Worm (Caenorhabditis elegans) whole organism, L1 larva: ENCODE results near the gene F01G4.4.

Experiments used
- C04F5.9 ChIP-seq: sonication (generic microtip); optimal IDR thresholded peaks from 2 replicates; lab custom pipeline; 2016; ENCODE audit warnings: missing genetic modification characterization, missing compliant biosample characterization
- ama-1 ChIP-seq: fragments of 150-350 bp; optimal IDR thresholded peaks from 2 replicates; lab custom pipeline; 2014
- blmp-1 ChIP-seq: fragments of 150-350 bp; optimal IDR thresholded peaks from 2 replicates; lab custom pipeline; 2014; ENCODE audit warnings: missing biosample characterization, missing genetic modification characterization
- ceh-63 ChIP-seq: fragments of 200-800 bp; sonication (Bioruptor generic); optimal IDR thresholded peaks from 2 replicates; lab custom pipeline; 2018; ENCODE audit warnings: mild to moderate bottlenecking, missing genetic modification characterization, missing compliant biosample characterization
- ceh-8 ChIP-seq: fragments of 200-800 bp; sonication (Bioruptor generic); optimal IDR thresholded peaks from 2 replicates; lab custom pipeline; 2018; ENCODE audit warnings: mild to moderate bottlenecking, missing genetic modification characterization, moderate library complexity, missing compliant biosample characterization
- ceh-88 ChIP-seq: fragments of 200-800 bp; sonication (Bioruptor generic); IDR thresholded peaks from 2 replicates; pipeline ENCODE4 v1.3.6; 2022; ENCODE audit warnings: missing genetic modification characterization, missing compliant biosample characterization
- ceh-90 ChIP-seq: sonication (generic microtip); optimal IDR thresholded peaks from 2 replicates; lab custom pipeline; 2016; ENCODE audit warnings: missing genetic modification characterization, missing compliant biosample characterization
- dsc-1 ChIP-seq: sonication (generic microtip); optimal IDR thresholded peaks from 2 replicates; lab custom pipeline; 2016; ENCODE audit warnings: mild to moderate bottlenecking, missing genetic modification characterization, missing compliant biosample characterization
- efl-1 ChIP-seq, 4 experiments: fragments of 150-350 bp; optimal IDR thresholded peaks in 3 of 4; peaks in 1 of 4; 1 replicate in 1 of 4; 2 replicates in 3 of 4; lab custom pipeline; 2014; ENCODE audit warnings: missing biosample characterization in 2 of 4, missing genetic modification characterization in 2 of 4, missing genetic modification reagents in 2 of 4
- egl-13 ChIP-seq: sonication (generic microtip); optimal IDR thresholded peaks from 2 replicates; lab custom pipeline; 2016; ENCODE audit warnings: missing genotype, missing genetic modification reagents, missing genetic modification characterization, missing compliant biosample characterization
- elt-2 ChIP-seq: sonication (generic microtip); optimal IDR thresholded peaks from 2 replicates; lab custom pipeline; 2016; ENCODE audit warnings: missing genetic modification characterization, mild to moderate bottlenecking, inconsistent platforms, missing compliant biosample characterization, missing genetic modification reagents
- elt-3 ChIP-seq, 6 experiments: fragments of 150-350 bp in 1 of 6; sonication (generic microtip); optimal IDR thresholded peaks; 2 replicates each; lab custom pipeline; 2017 to 2018; ENCODE audit warnings: missing biosample characterization in 6 of 6, missing genetic modification characterization in 6 of 6, inconsistent platforms in 1 of 6
- ets-5 ChIP-seq: fragments of 200-800 bp; sonication (Bioruptor generic); IDR thresholded peaks from 2 replicates; pipeline ENCODE4 v1.3.6; 2022; ENCODE audit warnings: missing genetic modification characterization, missing compliant biosample characterization
- fkh-10 ChIP-seq: sonication (generic microtip); optimal IDR thresholded peaks from 2 replicates; lab custom pipeline; 2017; ENCODE audit warnings: missing biosample characterization, missing genetic modification reagents, missing genetic modification characterization
- fkh-4 ChIP-seq: sonication (generic microtip); optimal IDR thresholded peaks from 2 replicates; lab custom pipeline; 2016; ENCODE audit warnings: missing compliant biosample characterization, missing genetic modification characterization, borderline replicate concordance
- grh-1 ChIP-seq: fragments of 200-800 bp; sonication (Bioruptor generic); IDR thresholded peaks from 2 replicates; pipeline ENCODE4 v1.3.6; 2022; ENCODE audit warnings: missing genetic modification reagents, missing genetic modification characterization, missing compliant biosample characterization
- hlh-17 ChIP-seq: fragments of 200-800 bp; sonication (Bioruptor generic); optimal IDR thresholded peaks from 2 replicates; lab custom pipeline; 2018; ENCODE audit warnings: missing genetic modification characterization, mild to moderate bottlenecking, missing compliant biosample characterization, moderate library complexity, borderline replicate concordance
- irx-1 ChIP-seq: sonication (generic microtip); optimal IDR thresholded peaks from 2 replicates; lab custom pipeline; 2016; ENCODE audit warnings: missing genetic modification characterization, missing compliant biosample characterization
- jun-1 ChIP-seq: fragments of 150-350 bp; optimal IDR thresholded peaks from 2 replicates; lab custom pipeline; 2014; ENCODE audit warnings: missing biosample characterization, missing genetic modification reagents, missing genetic modification characterization
- lin-13 ChIP-seq: fragments of 150-350 bp; optimal IDR thresholded peaks from 2 replicates; lab custom pipeline; 2014; ENCODE audit warnings: missing biosample characterization, missing genetic modification reagents, missing genetic modification characterization
- lin-15B ChIP-seq: fragments of 150-350 bp; sonication (generic microtip); optimal IDR thresholded peaks from 3 replicates; lab custom pipeline; 2014; ENCODE audit warnings: missing biosample characterization, missing genetic modification characterization
- lin-35 ChIP-seq, 2 experiments: fragments of 150-350 bp; optimal IDR thresholded peaks; 2 replicates each; lab custom pipeline; 2014; ENCODE audit warnings: missing biosample characterization in 2 of 2, missing genetic modification characterization in 2 of 2, missing genetic modification reagents in 2 of 2
- lsy-2 ChIP-seq, 2 experiments: fragments of 150-350 bp; optimal IDR thresholded peaks; 2 replicates each; lab custom pipeline; 2014; ENCODE audit warnings: missing biosample characterization in 2 of 2, missing genetic modification characterization in 2 of 2
- mab-9 ChIP-seq: fragments of 200-800 bp; sonication (Bioruptor generic); IDR thresholded peaks from 2 replicates; pipeline ENCODE4 v1.3.6; 2022; ENCODE audit warnings: missing genetic modification reagents, missing genetic modification characterization, missing compliant biosample characterization
- mef-2 ChIP-seq: fragments of 150-350 bp; optimal IDR thresholded peaks from 2 replicates; lab custom pipeline; 2014; ENCODE audit warnings: missing biosample characterization, missing genetic modification characterization
- nhr-11 ChIP-seq: fragments of 150-350 bp; optimal IDR thresholded peaks from 2 replicates; lab custom pipeline; 2014; ENCODE audit warnings: missing biosample characterization, missing genetic modification characterization
- nhr-12 ChIP-seq: sonication (generic microtip); optimal IDR thresholded peaks from 2 replicates; lab custom pipeline; 2017; ENCODE audit warnings: missing biosample characterization, missing genetic modification characterization
- nhr-28 ChIP-seq: fragments of 150-350 bp; optimal IDR thresholded peaks from 2 replicates; lab custom pipeline; 2014; ENCODE audit warnings: missing biosample characterization, missing genetic modification characterization
- nhr-47 ChIP-seq: sonication (generic microtip); optimal IDR thresholded peaks from 2 replicates; lab custom pipeline; 2016; ENCODE audit warnings: mild to moderate bottlenecking, missing genetic modification characterization, moderate library complexity, missing compliant biosample characterization
- nhr-71 ChIP-seq: sonication (generic microtip); optimal IDR thresholded peaks from 2 replicates; lab custom pipeline; 2016; ENCODE audit warnings: mild to moderate bottlenecking, missing genetic modification characterization, moderate library complexity, missing compliant biosample characterization
- nhr-76 ChIP-seq: sonication (generic microtip); optimal IDR thresholded peaks from 2 replicates; lab custom pipeline; 2017; ENCODE audit warnings: missing biosample characterization, missing genetic modification characterization
- nhr-77 ChIP-seq: fragments of 150-350 bp; optimal IDR thresholded peaks from 2 replicates; lab custom pipeline; 2014; ENCODE audit warnings: missing biosample characterization, missing genetic modification characterization
- pag-3 ChIP-seq: sonication (generic microtip); optimal IDR thresholded peaks from 2 replicates; lab custom pipeline; 2017; ENCODE audit warnings: missing genetic modification characterization, mild to moderate bottlenecking, missing compliant biosample characterization, antibody characterized with exemption, borderline replicate concordance; ENCODE audit not compliant: insufficient read depth
- pax-3 ChIP-seq: fragments of 200-800 bp; sonication (Bioruptor generic); optimal IDR thresholded peaks from 2 replicates; lab custom pipeline; 2018; ENCODE audit warnings: mild to moderate bottlenecking, missing genetic modification characterization, moderate library complexity, missing compliant biosample characterization
- pqm-1 ChIP-seq: sonication (generic microtip); optimal IDR thresholded peaks from 3 replicates; lab custom pipeline; 2017; ENCODE audit warnings: missing biosample characterization, missing genetic modification characterization
- rnt-1 ChIP-seq: sonication (generic microtip); optimal IDR thresholded peaks from 2 replicates; lab custom pipeline; 2016; ENCODE audit warnings: mild to moderate bottlenecking, missing genetic modification characterization, moderate library complexity, missing compliant biosample characterization
- skn-1 ChIP-seq: fragments of 150-350 bp; optimal IDR thresholded peaks from 2 replicates; lab custom pipeline; 2014; ENCODE audit warnings: missing biosample characterization, missing genetic modification characterization
- snpc-4 ChIP-seq: fragments of 150-350 bp; optimal IDR thresholded peaks from 2 replicates; lab custom pipeline; 2014; ENCODE audit warnings: missing biosample characterization, missing genetic modification characterization
- snu-23 ChIP-seq: sonication (generic microtip); optimal IDR thresholded peaks from 2 replicates; lab custom pipeline; 2016; ENCODE audit warnings: missing genetic modification characterization, missing compliant biosample characterization
- sox-4 ChIP-seq: sonication (generic microtip); optimal IDR thresholded peaks from 2 replicates; lab custom pipeline; 2016; ENCODE audit warnings: missing genetic modification characterization, missing compliant biosample characterization
- sptf-1 ChIP-seq: fragments of 150-350 bp; optimal IDR thresholded peaks from 2 replicates; lab custom pipeline; 2014; ENCODE audit warnings: missing biosample characterization, missing genetic modification characterization
- unc-130 ChIP-seq: fragments of 150-350 bp; optimal IDR thresholded peaks from 2 replicates; lab custom pipeline; 2017; ENCODE audit warnings: missing biosample characterization, missing genetic modification characterization, inconsistent platforms
- unc-62 ChIP-seq: fragments of 150-350 bp; optimal IDR thresholded peaks from 2 replicates; lab custom pipeline; 2014; ENCODE audit warnings: missing biosample characterization, missing genetic modification reagents, missing genetic modification characterization
- unc-98 ChIP-seq: fragments of 200-800 bp; sonication (Bioruptor generic); IDR thresholded peaks from 2 replicates; pipeline ENCODE4 v1.3.6; 2022; ENCODE audit warnings: missing genetic modification characterization, missing compliant biosample characterization
- vab-15 ChIP-seq: sonication (generic microtip); optimal IDR thresholded peaks from 2 replicates; lab custom pipeline; 2017; ENCODE audit warnings: missing genotype, mild to moderate bottlenecking, missing genetic modification characterization, missing compliant biosample characterization
- xbp-1 ChIP-seq: sonication (generic microtip); optimal IDR thresholded peaks from 2 replicates; lab custom pipeline; 2016; ENCODE audit warnings: missing genetic modification characterization, missing compliant biosample characterization
- zip-4 ChIP-seq: fragments of 200-800 bp; sonication (Bioruptor generic); optimal IDR thresholded peaks from 2 replicates; lab custom pipeline; 2018; ENCODE audit warnings: mild to moderate bottlenecking, missing genetic modification characterization, moderate library complexity, missing compliant biosample characterization

F01G4.4 gene

ce11 chrIV:11148788-11149366 is 5.7 kb downstream of the F01G4.4 start (continued):
- TF ChIP-seq ceh-63 (GFP tag; lab: Kevin White, UChicago) (no peak), nhr-77 (no peak), unc-62 (GFP tag; lab: Kevin White, UChicago) (no peak), snpc-4 (tag; lab: Kevin White, UChicago) (no peak), efl-1 (optimal IDR thresholded peaks at IDR 0.05; lab: Kevin White, UChicago) (no peak), efl-1 (GFP tag; optimal IDR thresholded peaks at IDR 0.05 in 1 of 2; lab: Kevin White, UChicago) (peak; percentile 4 to 63), lin-35 (GFP tag; optimal IDR thresholded peaks at IDR 0.05; lab: Kevin White, UChicago) (peak in 1 of 2 experiments; percentile 23), zip-4 (GFP tag; lab: Kevin White, UChicago) (no peak), lsy-2 (tag; optimal IDR thresholded peaks at IDR 0.05; lab: Kevin White, UChicago) (no peak), pax-3 (tag; lab: Kevin White, UChicago) (peak; percentile 68), elt-3 (tag; optimal IDR thresholded peaks at IDR 0.05; lab: Kevin White, UChicago) (peak in 1 of 6 experiments; percentile 8), ama-1 (no peak), sptf-1 (tag; lab: Kevin White, UChicago) (no peak), unc-98 (GFP tag; lab: Robert Waterston, UW) (no peak), irx-1 (tag; lab: Kevin White, UChicago) (no peak), nhr-47 (tag; lab: Kevin White, UChicago) (no peak), skn-1 (peak; percentile 15), snu-23 (GFP tag; lab: Kevin White, UChicago) (peak; percentile 51), mab-9 (GFP tag; lab: Robert Waterston, UW) (no peak), nhr-76 (tag; lab: Kevin White, UChicago) (no peak), egl-13 (no peak)

- TF ChIP-seq pqm-1 (tag; lab: Kevin White, UChicago): no peak
- TF ChIP-seq dsc-1: peak; percentile 98
- TF ChIP-seq sptf-1 (tag; lab: Kevin White, UChicago): no peak
- peak; percentile 88 for TF ChIP-seq blmp-1 (tag; lab: Kevin White, UChicago)
- TF ChIP-seq mab-9 (GFP tag; lab: Robert Waterston, UW): peak; percentile 82
- TF ChIP-seq nhr-12 (tag; lab: Kevin White, UChicago): no peak
- TF ChIP-seq jun-1 (tag; lab: Kevin White, UChicago): peak; percentile 91
- peak; percentile 71 for TF ChIP-seq pag-3 (tag; lab: Kevin White, UChicago)
- peak; percentile 88 for TF ChIP-seq ceh-8
- peak; percentile 93 for TF ChIP-seq lin-13 (GFP tag; lab: Kevin White, UChicago)
- peak; percentile 83 for TF ChIP-seq zip-4 (GFP tag; lab: Kevin White, UChicago)
- peak; percentile 91 for TF ChIP-seq pax-3 (tag; lab: Kevin White, UChicago)
- peak; percentile 23 to 94 (median 83) for TF ChIP-seq elt-3 (tag; optimal IDR thresholded peaks at IDR 0.05; lab: Kevin White, UChicago)
- peak; percentile 83 for TF ChIP-seq vab-15
- TF ChIP-seq hlh-17: no peak
- TF ChIP-seq nhr-47 (tag; lab: Kevin White, UChicago): peak; percentile 96
- TF ChIP-seq nhr-76 (tag; lab: Kevin White, UChicago): no peak
- peak; percentile 97 for TF ChIP-seq nhr-71
- no peak for TF ChIP-seq ceh-90 (tag; lab: Kevin White, UChicago)
- peak; percentile 90 for TF ChIP-seq nhr-11 (tag; lab: Kevin White, UChicago)
- TF ChIP-seq nhr-28 (tag; lab: Kevin White, UChicago): no peak
- TF ChIP-seq unc-130: peak; percentile 99
- TF ChIP-seq ama-1: peak; percentile 46
- peak; percentile 91 for TF ChIP-seq ceh-88 (GFP tag; lab: Robert Waterston, UW)
- peak; percentile 89 for TF ChIP-seq fkh-10 (GFP tag; lab: Kevin White, UChicago)
- peak; percentile 53 for TF ChIP-seq mef-2 (tag; lab: Kevin White, UChicago)
- TF ChIP-seq lin-15B: peak; percentile 86
- TF ChIP-seq xbp-1 (tag; lab: Kevin White, UChicago): peak; percentile 98
- TF ChIP-seq unc-62 (GFP tag; lab: Kevin White, UChicago): no peak
- peak; percentile 93 for TF ChIP-seq rnt-1
- TF ChIP-seq grh-1: peak; percentile 84
- no peak for TF ChIP-seq ets-5 (GFP tag; lab: Robert Waterston, UW)
- peak; percentile 84 for TF ChIP-seq elt-2 (tag; lab: Kevin White, UChicago)
- TF ChIP-seq snpc-4 (tag; lab: Kevin White, UChicago): peak; percentile 80
- TF ChIP-seq sox-4 (tag; lab: Kevin White, UChicago): peak; percentile 68
- TF ChIP-seq fkh-4 (tag; lab: Kevin White, UChicago): peak; percentile 64
- peak; percentile 83 for TF ChIP-seq C04F5.9 (tag; lab: Kevin White, UChicago)
Measured at ce11 chrIV:11149454-11150163, 6.5 kb downstream of the F01G4.4 start, which contains the start of the genes F01G4.6 and pfd-1. Gene F01G4.6 (minus strand): TSS chrIV:11149504. Gene pfd-1 (plus strand): TSS chrIV:11150113.
